Worm (Caenorhabditis elegans) whole organism, L2 larva: ENCODE data around the gene arf-1.
A peak's percentile ranks its signal among the peaks of the same experiment; 100 is the strongest.

ENCODE experiments used
- C34F6.9 ChIP-seq: fragments of 150-350 bp; optimal IDR thresholded peaks from 2 replicates; lab custom pipeline; 2014; ENCODE audit warnings: missing biosample characterization, missing genetic modification characterization
- R02D3.7 ChIP-seq: fragments of 150-350 bp; optimal IDR thresholded peaks from 2 replicates; lab custom pipeline; 2014; ENCODE audit warnings: missing biosample characterization, missing genetic modification characterization
- Y55F3AM.14 ChIP-seq: fragments of 200-800 bp; sonication (Bioruptor generic); optimal IDR thresholded peaks from 2 replicates; lab custom pipeline; 2018; ENCODE audit warnings: mild to moderate bottlenecking, missing genetic modification characterization, missing compliant biosample characterization
- ZK546.5 ChIP-seq: sonication (generic microtip); optimal IDR thresholded peaks from 2 replicates; lab custom pipeline; 2017; ENCODE audit warnings: missing biosample characterization, missing genetic modification characterization
- ceh-82 ChIP-seq: fragments of 150-350 bp; optimal IDR thresholded peaks from 2 replicates; lab custom pipeline; 2014; ENCODE audit warnings: missing biosample characterization, missing genetic modification characterization
- crh-2 ChIP-seq: sonication (generic microtip); optimal IDR thresholded peaks from 2 replicates; lab custom pipeline; 2017; ENCODE audit warnings: missing biosample characterization, missing genetic modification characterization
- elt-1 ChIP-seq: fragments of 150-350 bp; optimal IDR thresholded peaks from 2 replicates; lab custom pipeline; 2014; ENCODE audit warnings: missing biosample characterization, missing genetic modification characterization
- elt-3 ChIP-seq: sonication (generic microtip); optimal IDR thresholded peaks from 2 replicates; lab custom pipeline; 2017; ENCODE audit warnings: missing biosample characterization, missing genetic modification characterization
- fos-1 ChIP-seq: fragments of 150-350 bp; optimal IDR thresholded peaks from 2 replicates; lab custom pipeline; 2014; ENCODE audit warnings: missing biosample characterization, missing genetic modification characterization
- gmeb-1 ChIP-seq: fragments of 150-350 bp; optimal IDR thresholded peaks from 2 replicates; lab custom pipeline; 2014; ENCODE audit warnings: missing biosample characterization, missing genetic modification characterization
- lin-11 ChIP-seq: fragments of 150-350 bp; sonication (generic microtip); optimal IDR thresholded peaks from 2 replicates; lab custom pipeline; 2014; ENCODE audit warnings: missing biosample characterization, missing genetic modification characterization, inconsistent platforms, mixed read lengths
- lin-39 ChIP-seq: fragments of 150-350 bp; optimal IDR thresholded peaks from 2 replicates; lab custom pipeline; 2014; ENCODE audit warnings: missing biosample characterization, missing genetic modification reagents, missing genetic modification characterization
- lsy-2 ChIP-seq, 2 experiments: fragments of 150-350 bp in 1 of 2; sonication (generic microtip) in 1 of 2; optimal IDR thresholded peaks; 2 replicates each; lab custom pipeline; 2014 to 2017; ENCODE audit warnings: missing biosample characterization in 2 of 2, missing genetic modification characterization in 2 of 2
- mbf-1 ChIP-seq: sonication (generic microtip); optimal IDR thresholded peaks from 2 replicates; lab custom pipeline; 2017; ENCODE audit warnings: missing biosample characterization, missing genetic modification characterization
- mdl-1 ChIP-seq, 2 experiments: fragments of 150-350 bp in 1 of 2; sonication (generic microtip) in 1 of 2; optimal IDR thresholded peaks; 2 replicates each; lab custom pipeline; 2017; ENCODE audit warnings: missing biosample characterization in 2 of 2, missing genetic modification characterization in 2 of 2
- nhr-10 ChIP-seq: sonication (generic microtip); optimal IDR thresholded peaks from 2 replicates; lab custom pipeline; 2017; ENCODE audit warnings: missing biosample characterization, missing genetic modification characterization
- nhr-11 ChIP-seq: fragments of 150-350 bp; optimal IDR thresholded peaks from 2 replicates; lab custom pipeline; 2014; ENCODE audit warnings: missing biosample characterization, missing genetic modification characterization
- nhr-12 ChIP-seq: fragments of 150-350 bp; optimal IDR thresholded peaks from 2 replicates; lab custom pipeline; 2014; ENCODE audit warnings: missing biosample characterization, missing genetic modification characterization
- nhr-129 ChIP-seq: fragments of 150-350 bp; optimal IDR thresholded peaks from 2 replicates; lab custom pipeline; 2014; ENCODE audit warnings: missing biosample characterization, missing genetic modification characterization
- nhr-23 ChIP-seq: fragments of 150-350 bp; optimal IDR thresholded peaks from 2 replicates; lab custom pipeline; 2014; ENCODE audit warnings: missing biosample characterization, missing genetic modification reagents, missing genetic modification characterization
- nhr-237 ChIP-seq: fragments of 150-350 bp; optimal IDR thresholded peaks from 2 replicates; lab custom pipeline; 2014; ENCODE audit warnings: missing biosample characterization, missing genetic modification characterization
- nhr-6 ChIP-seq: fragments of 150-350 bp; optimal IDR thresholded peaks from 2 replicates; lab custom pipeline; 2014; ENCODE audit warnings: missing biosample characterization, missing genetic modification characterization
- nhr-77 ChIP-seq: fragments of 150-350 bp; optimal IDR thresholded peaks from 2 replicates; lab custom pipeline; 2014; ENCODE audit warnings: missing biosample characterization, missing genetic modification characterization
- peb-1 ChIP-seq: fragments of 150-350 bp; optimal IDR thresholded peaks from 2 replicates; lab custom pipeline; 2014; ENCODE audit warnings: missing biosample characterization, missing genetic modification characterization
- sma-3 ChIP-seq: sonication (generic microtip); optimal IDR thresholded peaks from 2 replicates; lab custom pipeline; 2016; ENCODE audit warnings: missing genetic modification reagents, missing genetic modification characterization, missing compliant biosample characterization
- sma-9 ChIP-seq, 2 experiments: fragments of 150-350 bp in 1 of 2; sonication (generic microtip) in 1 of 2; optimal IDR thresholded peaks; 2 replicates each; lab custom pipeline; 2014 to 2016; ENCODE audit warnings: missing genetic modification characterization in 2 of 2, mild to moderate bottlenecking in 1 of 2, missing biosample characterization in 1 of 2, missing compliant biosample characterization in 1 of 2, missing genetic modification reagents in 1 of 2, moderate library complexity in 1 of 2
- unc-39 ChIP-seq: fragments of 150-350 bp; optimal IDR thresholded peaks from 2 replicates; lab custom pipeline; 2014; ENCODE audit warnings: missing biosample characterization, missing genetic modification characterization
- unc-62 ChIP-seq: fragments of 150-350 bp; optimal IDR thresholded peaks from 2 replicates; lab custom pipeline; 2014; ENCODE audit warnings: missing biosample characterization, missing genetic modification reagents, missing genetic modification characterization
- zag-1 ChIP-seq: fragments of 150-350 bp; optimal IDR thresholded peaks from 2 replicates; lab custom pipeline; 2014; ENCODE audit warnings: missing biosample characterization, missing genetic modification characterization
- ztf-4 ChIP-seq: fragments of 150-350 bp; optimal IDR thresholded peaks from 2 replicates; lab custom pipeline; 2014; ENCODE audit warnings: missing biosample characterization, missing genetic modification characterization

Gene arf-1

DNA sequence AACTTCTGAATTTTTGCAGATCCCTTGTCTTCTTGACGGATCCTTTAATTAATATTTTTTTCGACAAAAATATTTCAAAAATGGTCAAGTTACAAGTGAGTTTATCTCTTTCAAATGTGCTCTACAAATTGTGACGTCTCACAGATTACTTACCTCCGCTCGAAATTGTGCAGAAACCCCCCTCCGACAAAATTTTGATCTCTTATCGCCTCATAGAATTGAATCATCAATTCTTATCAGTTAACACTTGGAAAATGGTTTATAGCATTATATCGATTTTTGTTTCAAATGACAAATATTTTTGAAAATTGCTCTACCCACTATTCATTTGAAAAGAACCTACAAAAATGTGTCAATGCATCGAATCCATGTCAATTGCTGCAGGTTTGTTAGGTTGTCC lies 20.2 kb downstream of the arf-1 start, which contains the start of gene B0244.10:
Gene B0244.10 (plus strand): TSS at position 254 of the 400 bp plus-strand sequence.
- TF ChIP-seq fos-1 (tag; lab: Kevin White, UChicago) (peak; percentile 98), lin-11 (tag; lab: Kevin White, UChicago) (no peak), mbf-1 (tag; lab: Kevin White, UChicago) (no peak), elt-1 (tag; lab: Kevin White, UChicago) (no peak), nhr-129 (tag; lab: Kevin White, UChicago) (no peak), nhr-23 (tag; lab: Kevin White, UChicago) (no peak), gmeb-1 (tag; lab: Kevin White, UChicago) (peak; percentile 2), crh-2 (peak; percentile 34)
- TF ChIP-seq, all 48 proteins: peak for 3

DNA sequence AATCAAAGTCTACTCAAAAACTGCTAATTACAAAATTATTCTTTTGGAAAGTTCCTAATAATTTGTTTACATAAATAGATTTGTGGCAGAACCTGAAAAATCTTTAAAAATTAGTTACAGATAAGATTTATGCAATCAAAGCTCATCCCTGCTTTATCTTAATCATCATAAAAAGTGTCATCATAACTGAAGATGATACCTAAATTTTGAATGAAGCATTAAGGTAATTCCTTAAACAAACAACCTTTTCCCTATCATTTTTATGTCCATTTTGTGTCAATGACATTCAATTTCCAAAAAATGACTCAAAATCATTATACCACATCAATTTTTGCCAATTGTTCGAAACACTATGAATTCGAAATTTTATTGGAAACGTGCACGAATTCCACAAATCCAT lies 23.0 kb downstream of the arf-1 start, which contains the start of gene B0244.6:
Gene B0244.6 (plus strand): TSS at position 301 of the 400 bp plus-strand sequence.
- TF ChIP-seq nhr-11 (tag; lab: Kevin White, UChicago) (no peak), nhr-237 (tag; lab: Kevin White, UChicago) (no peak), lin-11 (tag; lab: Kevin White, UChicago) (no peak), lsy-2 (tag; optimal IDR thresholded peaks at IDR 0.05; lab: Kevin White, UChicago) (no peak), Y55F3AM.14 (GFP tag; lab: Kevin White, UChicago) (no peak)

DNA sequence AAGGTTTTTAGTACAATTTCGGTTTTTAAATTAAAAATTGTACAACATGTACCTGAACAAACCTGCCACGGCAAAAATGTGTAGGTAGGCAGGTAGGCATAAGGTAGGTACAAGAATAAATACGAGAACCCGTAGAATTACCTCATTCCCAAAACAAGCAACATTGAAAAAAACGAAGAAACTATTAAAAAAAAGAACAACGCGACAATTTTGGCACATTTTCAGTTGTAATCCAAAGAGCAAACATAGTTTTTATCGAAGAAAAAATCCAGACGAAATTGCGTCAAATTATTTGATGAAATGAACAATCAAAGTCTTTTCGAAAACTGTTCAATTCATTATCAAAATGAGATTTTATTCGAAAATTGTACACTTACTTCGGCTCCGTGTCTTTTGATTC lies 26.0 kb downstream of the arf-1 start, which contains the start of gene B0244.16:
Gene B0244.16 (plus strand): TSS at position 301 of the 400 bp plus-strand sequence.
- no peak for TF ChIP-seq nhr-10 (tag; lab: Kevin White, UChicago)
- TF ChIP-seq elt-1 (tag; lab: Kevin White, UChicago) = no peak
- TF ChIP-seq nhr-12 = no peak
- no peak for TF ChIP-seq mdl-1 (tag; optimal IDR thresholded peaks at IDR 0.05; lab: Kevin White, UChicago)
- no peak for TF ChIP-seq elt-3 (tag; lab: Kevin White, UChicago)
- TF ChIP-seq Y55F3AM.14 (GFP tag; lab: Kevin White, UChicago) = no peak
- no peak for TF ChIP-seq nhr-6 (tag; lab: Kevin White, UChicago)
- TF ChIP-seq ceh-82 = no peak
- TF ChIP-seq ztf-4 (tag; lab: Kevin White, UChicago) = no peak
- TF ChIP-seq nhr-11 (tag; lab: Kevin White, UChicago) = no peak
- TF ChIP-seq unc-62 (GFP tag; lab: Kevin White, UChicago) = no peak
- TF ChIP-seq R02D3.7 (tag; lab: Kevin White, UChicago) = no peak
- no peak for TF ChIP-seq nhr-237 (tag; lab: Kevin White, UChicago)

DNA sequence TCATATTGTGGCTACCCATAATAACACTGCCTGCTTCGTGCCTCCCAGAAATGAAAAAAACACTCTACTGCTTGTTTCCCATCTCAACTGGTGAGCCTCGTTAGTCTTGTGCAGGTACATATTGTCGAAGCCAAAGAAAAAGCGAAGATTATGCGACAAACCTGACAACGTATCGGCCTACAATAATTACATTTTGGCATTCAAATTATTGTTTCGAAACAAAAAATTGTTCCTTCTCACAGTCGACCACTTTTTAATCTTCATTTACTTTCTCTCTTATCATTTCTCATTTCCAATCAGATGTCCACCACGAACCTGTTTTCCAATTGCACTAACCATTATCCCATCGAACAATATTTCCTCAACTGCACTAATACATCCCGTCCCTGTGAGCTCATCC lies 28.4 kb downstream of the arf-1 start, which contains the start of gene B0244.15:
Gene B0244.15 (plus strand): TSS at position 301 of the 400 bp plus-strand sequence.
- no peak for TF ChIP-seq sma-9 (GFP tag; optimal IDR thresholded peaks at IDR 0.05; lab: Kevin White, UChicago)
- no peak for TF ChIP-seq sma-9 (tag; optimal IDR thresholded peaks at IDR 0.05; lab: Kevin White, UChicago)
- TF ChIP-seq zag-1 (tag; lab: Kevin White, UChicago) = no peak
- no peak for TF ChIP-seq C34F6.9
- TF ChIP-seq nhr-11 (tag; lab: Kevin White, UChicago) = no peak

DNA sequence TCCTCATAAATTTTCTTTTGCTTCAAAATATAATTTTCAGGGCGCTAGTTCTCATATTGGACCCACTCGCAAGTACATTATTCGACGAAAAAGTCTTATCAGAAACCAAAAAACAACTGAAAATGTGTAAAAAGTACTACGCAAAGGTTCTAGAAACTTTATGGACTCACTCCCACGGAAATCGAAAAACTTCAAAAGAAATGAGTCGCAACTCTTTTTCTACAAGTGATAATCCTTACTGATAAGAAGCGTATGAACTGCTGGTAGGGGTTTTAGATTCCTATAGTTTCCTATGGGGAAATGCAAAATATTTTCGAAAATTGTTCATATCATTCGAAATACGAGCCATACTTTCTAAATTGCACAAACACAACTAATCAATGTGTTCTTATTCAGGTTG lies 29.9 kb downstream of the arf-1 start, which contains the start of gene B0244.5:
Gene B0244.5 (plus strand): TSS at position 301 of the 400 bp plus-strand sequence.
- TF ChIP-seq fos-1 (tag; lab: Kevin White, UChicago) (peak; percentile 4), ZK546.5 (tag; lab: Kevin White, UChicago) (no peak)

DNA sequence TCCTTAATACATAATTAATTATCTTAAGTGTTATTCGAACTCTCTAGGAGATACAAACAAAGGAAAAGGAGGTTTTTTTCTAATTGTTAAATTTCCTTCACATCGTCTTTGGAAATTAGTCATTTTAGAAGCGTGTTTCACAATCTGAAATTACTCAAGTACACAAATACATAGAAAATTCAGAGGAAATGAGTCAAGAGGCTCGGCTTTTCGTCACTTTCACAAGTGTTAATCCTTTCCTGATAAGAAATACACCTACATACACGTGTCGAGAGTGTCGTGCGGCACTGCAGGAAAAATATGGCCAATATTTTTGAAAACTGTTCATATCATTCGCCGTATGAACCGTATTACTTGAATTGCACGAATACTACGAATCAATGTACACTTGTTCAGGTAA lies 32.5 kb downstream of the arf-1 start, which contains the start of gene B0244.4:
Gene B0244.4 (plus strand): TSS at position 301 of the 400 bp plus-strand sequence.
- TF ChIP-seq nhr-77 (tag; lab: Kevin White, UChicago) (no peak), mbf-1 (tag; lab: Kevin White, UChicago) (no peak), R02D3.7 (tag; lab: Kevin White, UChicago) (no peak), gmeb-1 (tag; lab: Kevin White, UChicago) (no peak), sma-3 (GFP tag; lab: Kevin White, UChicago) (no peak), peb-1 (tag; lab: Kevin White, UChicago) (no peak), unc-39 (tag; lab: Kevin White, UChicago) (no peak), lin-39 (tag; lab: Kevin White, UChicago) (no peak), mdl-1 (tag; optimal IDR thresholded peaks at IDR 0.05; lab: Kevin White, UChicago) (no peak)
